Fruit fly (Drosophila melanogaster): Measurements from ENCODE around the gene Vps2.
A peak's percentile ranks its signal among the peaks of the same experiment; 100 is the strongest.

DNA sequence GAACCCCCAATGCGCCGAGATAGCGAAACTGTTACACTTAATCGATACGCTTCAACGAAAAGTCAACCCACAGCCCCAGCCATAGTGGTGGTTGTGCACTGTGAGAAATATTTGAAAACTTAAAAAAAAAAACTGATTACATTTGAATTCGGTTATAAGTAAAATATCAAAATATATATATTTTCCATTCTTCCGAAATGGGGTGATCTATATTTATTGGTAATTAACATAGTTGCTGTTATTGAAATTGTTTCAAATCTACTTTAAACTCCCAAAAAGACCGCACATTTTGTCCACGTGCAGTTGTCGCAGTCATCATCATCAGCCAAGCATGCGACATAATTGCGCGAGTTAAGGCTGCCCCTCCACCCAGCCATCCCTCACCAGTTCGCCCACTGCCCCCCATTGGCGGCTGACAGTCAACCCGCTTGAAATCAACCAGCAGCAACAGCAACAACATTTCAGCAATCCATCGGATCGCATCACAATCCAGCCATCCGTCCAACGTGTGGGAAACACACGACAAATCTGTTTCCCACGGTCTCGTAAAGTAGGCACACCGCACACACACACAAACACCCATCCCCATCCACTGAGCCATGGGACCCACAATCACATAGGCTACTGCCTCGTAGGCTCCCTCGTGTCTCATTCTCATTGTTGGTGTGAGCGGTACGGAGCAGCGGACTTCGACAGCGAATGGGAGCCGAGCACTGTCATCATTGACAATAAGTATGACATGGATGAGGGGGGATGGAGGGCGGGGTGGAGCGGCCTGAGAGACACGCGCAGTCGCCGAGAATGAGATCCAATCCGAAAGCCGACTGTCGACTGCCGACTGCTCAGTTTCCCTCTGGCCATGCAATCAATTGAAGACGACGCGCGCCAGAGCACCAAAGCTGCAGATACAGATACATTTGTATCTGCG lies 32.1 kb upstream of the Vps2 start:
- TF ChIP-seq usp (GFP tag; optimal IDR thresholded peaks at IDR 0.05) (no peak), psq (optimal IDR thresholded peaks at IDR 0.05) (no peak), EcR (GFP tag; optimal IDR thresholded peaks at IDR 0.05) (no peak), CG8478 (optimal IDR thresholded peaks at IDR 0.05) (no peak), pan (optimal IDR thresholded peaks at IDR 0.05) (no peak), Dll (optimal IDR thresholded peaks at IDR 0.05) (peak; percentile 72)
